Worm (Caenorhabditis elegans): Measurements from ENCODE around the gene swt-7.

The swt-7 gene

ce11 chrV:5049333-5049942 is 18.8 kb upstream of the swt-7 start, which contains the start of the genes pqn-51 and K11D12.14:
Gene pqn-51, plus strand, starts transcription at chrV:5049607.
Gene K11D12.14, plus strand, starts transcription at chrV:5049636.
- TF ChIP-seq nhr-19 (GFP tag; conservative IDR thresholded peaks at IDR 0.05) (peak; percentile 98), ama-1 (optimal IDR thresholded peaks at IDR 0.05) (peak; percentile 95), unc-98 (GFP tag; IDR thresholded peaks at IDR 0.05) (peak; percentile 84), grh-1 (GFP tag; IDR thresholded peaks at IDR 0.05) (peak; percentile 97), alr-1 (tag; optimal IDR thresholded peaks at IDR 0.05; ENCODE audit: borderline replicate concordance) (no peak), unc-86 (tag; optimal IDR thresholded peaks at IDR 0.05) (peak; percentile 92), lin-13 (GFP tag; optimal IDR thresholded peaks at IDR 0.05) (peak; percentile 91), fkh-8 (tag; optimal IDR thresholded peaks at IDR 0.05) (peak; percentile 98), nhr-47 (tag; optimal IDR thresholded peaks at IDR 0.05) (peak; percentile 98), blmp-1 (tag; optimal IDR thresholded peaks at IDR 0.05) (peak; percentile 99), nhr-90 (tag; optimal IDR thresholded peaks at IDR 0.05; ENCODE audit: poor library complexity) (peak; percentile 96), ceh-90 (tag; optimal IDR thresholded peaks at IDR 0.05) (no peak), C34B4.2 (tag; optimal IDR thresholded peaks at IDR 0.05) (peak; percentile 51), skn-1 (tag; optimal IDR thresholded peaks at IDR 0.05) (peak; percentile 84), snpc-4 (tag; optimal IDR thresholded peaks at IDR 0.05) (peak; percentile 71), ceh-88 (GFP tag; IDR thresholded peaks at IDR 0.05) (peak; percentile 93), mef-2 (tag; optimal IDR thresholded peaks at IDR 0.05) (peak; percentile 68), snu-23 (GFP tag; optimal IDR thresholded peaks at IDR 0.05) (peak; percentile 97), sox-4 (tag; optimal IDR thresholded peaks at IDR 0.05) (peak; percentile 85), rnt-1 (tag; optimal IDR thresholded peaks at IDR 0.05) (peak; percentile 66), irx-1 (tag; optimal IDR thresholded peaks at IDR 0.05) (peak; percentile 95), fkh-4 (tag; optimal IDR thresholded peaks at IDR 0.05; ENCODE audit: borderline replicate concordance) (peak; percentile 60), ztf-4 (tag; optimal IDR thresholded peaks at IDR 0.05) (peak; percentile 93), nhr-76 (tag; optimal IDR thresholded peaks at IDR 0.05) (no peak), nhr-84 (tag; optimal IDR thresholded peaks at IDR 0.05) (no peak), mep-1 (tag; optimal IDR thresholded peaks at IDR 0.05) (peak; percentile 96), zip-4 (GFP tag; optimal IDR thresholded peaks at IDR 0.05) (peak; percentile 90), unc-62 (GFP tag; optimal IDR thresholded peaks at IDR 0.05) (no peak), lin-15B (tag; optimal IDR thresholded peaks at IDR 0.05) (peak; percentile 81), unc-130 (tag; optimal IDR thresholded peaks at IDR 0.05) (peak; percentile 69), tlp-1 (tag; optimal IDR thresholded peaks at IDR 0.05) (no peak), nhr-11 (tag; optimal IDR thresholded peaks at IDR 0.05) (peak; percentile 87), fos-1 (tag; optimal IDR thresholded peaks at IDR 0.05) (peak; percentile 90), egl-27 (tag; optimal IDR thresholded peaks at IDR 0.05) (peak in 1 of 2 experiments; percentile 74), Y116A8C.19 (tag; optimal IDR thresholded peaks at IDR 0.05; ENCODE audit: borderline replicate concordance) (no peak), nhr-28 (tag; optimal IDR thresholded peaks at IDR 0.05) (no peak), unc-30 (tag; optimal IDR thresholded peaks at IDR 0.05) (no peak), lir-3 (tag; optimal IDR thresholded peaks at IDR 0.05; ENCODE audit: poor library complexity) (peak; percentile 79), pax-3 (tag; optimal IDR thresholded peaks at IDR 0.05) (peak; percentile 91), C04F5.9 (tag; optimal IDR thresholded peaks at IDR 0.05) (peak; percentile 78), aly-2 (tag; optimal IDR thresholded peaks at IDR 0.05) (peak; percentile 74), hlh-4 (tag; optimal IDR thresholded peaks at IDR 0.05) (peak; percentile 46), elt-3 (tag; optimal IDR thresholded peaks at IDR 0.05) (peak in 4 of 6 experiments; percentile 32 to 84 (median 57)), ceh-8 (GFP tag; optimal IDR thresholded peaks at IDR 0.05) (peak; percentile 88), egl-13 (tag; optimal IDR thresholded peaks at IDR 0.05) (peak; percentile 94), nhr-12 (tag; optimal IDR thresholded peaks at IDR 0.05) (peak; percentile 8), lsy-2 (tag; optimal IDR thresholded peaks at IDR 0.05) (peak; percentile 83 to 96), dsc-1 (tag; optimal IDR thresholded peaks at IDR 0.05) (peak; percentile 97), elt-2 (tag; optimal IDR thresholded peaks at IDR 0.05) (peak; percentile 71), C16A3.4 (tag; optimal IDR thresholded peaks at IDR 0.05) (peak; percentile 91), hpl-2 (GFP tag; optimal IDR thresholded peaks at IDR 0.05) (peak; percentile 36), fkh-10 (GFP tag; optimal IDR thresholded peaks at IDR 0.05) (peak; percentile 90)

Measured in whole organism, L1 larva.